Worm (Caenorhabditis elegans) whole organism, midembryonic: ENCODE results near the gene srd-45.

Experiments
- T22C8.4 ChIP-seq: fragments of 200-800 bp; sonication (Bioruptor generic); IDR thresholded peaks from 2 replicates; pipeline ENCODE4 v1.3.6; 2022; ENCODE audit warnings: missing genetic modification characterization, missing compliant biosample characterization
- cog-1 ChIP-seq: sonication (generic microtip); optimal IDR thresholded peaks from 2 replicates; lab custom pipeline; 2016; ENCODE audit warnings: missing genetic modification characterization, missing compliant biosample characterization
- flt-1 ChIP-seq: fragments of 200-800 bp; sonication (Bioruptor generic); IDR thresholded peaks from 2 replicates; pipeline ENCODE4 v1.3.6; 2022; ENCODE audit warnings: missing genetic modification characterization, missing compliant biosample characterization
- klf-2 ChIP-seq: fragments of 200-800 bp; sonication (Bioruptor generic); conservative IDR thresholded peaks from 2 replicates; pipeline ENCODE4 v1.3.6; 2022; ENCODE audit warnings: missing genetic modification reagents, missing genetic modification characterization, missing compliant biosample characterization
- med-1 ChIP-seq: sonication (generic microtip); optimal IDR thresholded peaks from 2 replicates; lab custom pipeline; 2017; ENCODE audit warnings: missing genetic modification characterization, mild to moderate bottlenecking, missing compliant biosample characterization, antibody characterized with exemption, missing genetic modification reagents; ENCODE audit not compliant: insufficient read depth
- ref-1 ChIP-seq: fragments of 200-800 bp; sonication (Bioruptor generic); conservative IDR thresholded peaks from 2 replicates; pipeline ENCODE4 v1.3.6; 2022; ENCODE audit warnings: missing genetic modification reagents, missing genetic modification characterization, missing compliant biosample characterization
- tab-1 ChIP-seq: fragments of 200-800 bp; sonication (Bioruptor generic); IDR thresholded peaks from 2 replicates; pipeline ENCODE4 v1.3.6; 2022; ENCODE audit warnings: missing genetic modification characterization, missing compliant biosample characterization
- ztf-23 ChIP-seq: fragments of 200-800 bp; sonication (Bioruptor generic); IDR thresholded peaks from 2 replicates; pipeline ENCODE4 v1.3.6; 2022; ENCODE audit warnings: missing genetic modification reagents, missing genetic modification characterization, missing compliant biosample characterization
- ztf-29 ChIP-seq: fragments of 200-800 bp; sonication (Bioruptor generic); IDR thresholded peaks from 2 replicates; pipeline ENCODE4 v1.3.6; 2022; ENCODE audit warnings: missing genetic modification reagents, missing genetic modification characterization, missing compliant biosample characterization

The srd-45 gene

ce11 chrX:12347822-12348221, 19.0 kb downstream of the srd-45 start:
- TF ChIP-seq ref-1 (GFP tag; lab: Robert Waterston, UW) (0 out of 2 replicates have a peak, but pooled peaks have one; percentile 21), flt-1 (no peak), T22C8.4 (GFP tag; lab: Robert Waterston, UW) (0 out of 2 replicates have a peak, but pooled peaks have one; percentile 19), tab-1 (GFP tag; lab: Robert Waterston, UW) (peak; percentile 73; the same call in 1 of the 2 replicates), cog-1 (tag; lab: Kevin White, UChicago) (no peak), klf-2 (GFP tag; lab: Robert Waterston, UW) (no peak; the same call in 1 of the 2 replicates), ztf-29 (GFP tag; lab: Robert Waterston, UW) (0 out of 2 replicates have a peak, but pooled peaks have one; percentile 31), ztf-23 (0 out of 2 replicates have a peak, but pooled peaks have one; percentile 7), med-1 (no peak)

DNA sequence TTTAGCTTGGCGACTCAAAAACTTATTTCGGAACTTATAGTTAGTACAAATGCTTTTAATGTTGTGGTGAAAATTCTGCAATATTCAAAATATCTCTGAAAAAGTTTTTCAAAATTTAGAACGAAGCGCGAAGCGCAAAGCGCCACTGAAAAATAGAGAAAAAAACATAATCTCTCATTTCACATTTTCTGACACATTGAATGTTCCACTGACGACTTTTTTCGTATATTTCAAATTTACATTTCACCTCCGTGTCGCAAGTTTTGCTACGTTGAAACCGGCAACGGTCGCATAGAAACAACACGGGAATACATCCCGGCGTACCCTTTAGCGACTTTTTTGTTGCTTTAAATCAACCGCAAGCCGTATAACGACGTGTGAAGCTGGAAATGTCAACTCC, 19.6 kb downstream of the srd-45 start, which contains the start of gene F42F12.14:
Gene F42F12.14 (plus strand): TSS at position 301 of the 400 bp plus-strand sequence.
- TF ChIP-seq flt-1 (no peak), med-1 (no peak), ztf-29 (GFP tag; lab: Robert Waterston, UW) (no peak), T22C8.4 (GFP tag; lab: Robert Waterston, UW) (no peak), ref-1 (GFP tag; lab: Robert Waterston, UW) (no peak), cog-1 (tag; lab: Kevin White, UChicago) (no peak), klf-2 (GFP tag; lab: Robert Waterston, UW) (no peak), ztf-23 (no peak), tab-1 (GFP tag; lab: Robert Waterston, UW) (no peak)

ce11 chrX:12350207-12350606, 21.4 kb downstream of the srd-45 start, which contains the start of gene F42F12.3:
Gene F42F12.3 (plus strand): TSS chrX:12350578.
- TF ChIP-seq tab-1 (GFP tag; lab: Robert Waterston, UW): no peak
- no peak for TF ChIP-seq ztf-23
- no peak for TF ChIP-seq med-1
- TF ChIP-seq flt-1: no peak
- TF ChIP-seq ztf-29 (GFP tag; lab: Robert Waterston, UW): no peak

- TF ChIP-seq ztf-29 (GFP tag; lab: Robert Waterston, UW) (no peak), flt-1 (no peak), ref-1 (GFP tag; lab: Robert Waterston, UW) (no peak), klf-2 (GFP tag; lab: Robert Waterston, UW) (no peak), med-1 (no peak), T22C8.4 (GFP tag; lab: Robert Waterston, UW) (no peak), tab-1 (GFP tag; lab: Robert Waterston, UW) (no peak), ztf-23 (no peak), cog-1 (tag; lab: Kevin White, UChicago) (no peak)
Measured at ce11 chrX:12352872-12353271, 24.1 kb downstream of the srd-45 start, which contains the start of gene F42F12.4. Gene F42F12.4 (minus strand): TSS chrX:12352947.

ce11 chrX:12356581-12356980, 27.8 kb downstream of the srd-45 start, which contains the start of gene nspc-12:
Gene nspc-12 (minus strand): TSS chrX:12356681.
- TF ChIP-seq ztf-29 (GFP tag; lab: Robert Waterston, UW): no peak
- TF ChIP-seq ztf-23: no peak
- TF ChIP-seq tab-1 (GFP tag; lab: Robert Waterston, UW): no peak
- TF ChIP-seq flt-1: no peak

DNA sequence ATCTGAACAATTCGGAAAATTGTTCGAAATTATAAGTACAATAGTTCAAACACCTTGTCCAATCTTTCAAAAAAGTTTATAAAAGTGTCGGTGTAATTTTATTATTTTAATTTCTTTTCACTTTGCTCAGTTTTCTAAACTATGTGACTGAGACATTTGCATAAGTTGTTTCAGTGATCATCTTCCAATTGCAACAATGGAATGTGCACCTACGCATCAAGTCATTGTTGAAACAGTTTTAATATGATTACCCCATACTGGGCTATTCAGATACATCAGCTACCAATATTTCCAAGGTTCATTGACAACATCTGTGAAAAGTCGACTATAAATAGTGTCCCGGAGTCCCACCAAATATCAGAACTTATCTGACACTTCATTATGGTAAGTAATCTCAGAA, 28.4 kb downstream of the srd-45 start, which contains the start of gene nspc-13:
Gene nspc-13 (plus strand): TSS at position 301 of the 400 bp plus-strand sequence.
- TF ChIP-seq ztf-23 (no peak), ref-1 (GFP tag; lab: Robert Waterston, UW) (no peak)

- TF ChIP-seq cog-1 (tag; lab: Kevin White, UChicago) (no peak), tab-1 (GFP tag; lab: Robert Waterston, UW) (no peak), med-1 (no peak), ztf-29 (GFP tag; lab: Robert Waterston, UW) (no peak), ref-1 (GFP tag; lab: Robert Waterston, UW) (no peak), klf-2 (GFP tag; lab: Robert Waterston, UW) (no peak), T22C8.4 (GFP tag; lab: Robert Waterston, UW) (no peak), ztf-23 (no peak), flt-1 (no peak)
Measured at ce11 chrX:12358957-12359356, 30.2 kb downstream of the srd-45 start, which contains the start of gene nspc-14. Gene nspc-14 (minus strand): TSS chrX:12359057.

DNA sequence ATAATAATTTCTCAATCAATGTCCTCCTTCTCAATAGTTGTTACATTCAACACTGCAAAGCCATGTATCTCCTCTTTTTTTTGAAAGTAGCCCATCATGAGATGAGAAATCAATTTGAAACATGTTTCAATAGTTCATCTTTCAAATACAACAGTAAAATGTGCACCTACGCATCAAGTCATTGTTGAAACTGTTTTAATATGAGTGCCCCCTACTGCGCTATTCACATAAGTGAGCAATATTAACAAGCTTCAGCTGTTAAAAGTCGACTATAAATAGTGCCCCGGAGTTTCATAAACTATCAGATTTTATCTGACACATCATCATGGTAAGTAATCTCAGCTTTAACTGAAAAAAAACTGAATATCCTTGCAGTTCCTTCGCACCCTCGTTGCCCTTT, 31.7 kb downstream of the srd-45 start, which contains the start of the genes nspc-15 and F19H6.6:
Gene nspc-15 (plus strand): TSS at position 301 of the 400 bp plus-strand sequence.
Gene F19H6.6 (plus strand): TSS at position 384 of the 400 bp plus-strand sequence.
- no peak for TF ChIP-seq T22C8.4 (GFP tag; lab: Robert Waterston, UW)
- no peak for TF ChIP-seq cog-1 (tag; lab: Kevin White, UChicago)
- TF ChIP-seq ztf-23: no peak
- TF ChIP-seq flt-1: no peak
- TF ChIP-seq ref-1 (GFP tag; lab: Robert Waterston, UW): no peak
- TF ChIP-seq klf-2 (GFP tag; lab: Robert Waterston, UW): no peak
- TF ChIP-seq ztf-29 (GFP tag; lab: Robert Waterston, UW): no peak
- no peak for TF ChIP-seq tab-1 (GFP tag; lab: Robert Waterston, UW)
- no peak for TF ChIP-seq med-1

ce11 chrX:12362951-12363486, 34.2 kb downstream of the srd-45 start:
- 0 out of 2 replicates have a peak, but pooled peaks have one; percentile 35 for TF ChIP-seq ztf-23
- no peak for TF ChIP-seq flt-1
- TF ChIP-seq T22C8.4 (GFP tag; lab: Robert Waterston, UW): peak; percentile 91
- TF ChIP-seq ref-1 (GFP tag; lab: Robert Waterston, UW): no peak
- TF ChIP-seq cog-1 (tag; lab: Kevin White, UChicago): peak; percentile 87
- peak; percentile 44; the same call in 1 of the 2 replicates for TF ChIP-seq klf-2 (GFP tag; lab: Robert Waterston, UW)
- TF ChIP-seq ztf-29 (GFP tag; lab: Robert Waterston, UW): no peak
- no peak for TF ChIP-seq tab-1 (GFP tag; lab: Robert Waterston, UW)
- TF ChIP-seq med-1: peak; percentile 12

- TF ChIP-seq ztf-23: no peak
- TF ChIP-seq flt-1: no peak
- no peak for TF ChIP-seq tab-1 (GFP tag; lab: Robert Waterston, UW)
- no peak for TF ChIP-seq T22C8.4 (GFP tag; lab: Robert Waterston, UW)
- no peak for TF ChIP-seq med-1
- TF ChIP-seq ztf-29 (GFP tag; lab: Robert Waterston, UW): no peak
- no peak for TF ChIP-seq ref-1 (GFP tag; lab: Robert Waterston, UW)
- TF ChIP-seq klf-2 (GFP tag; lab: Robert Waterston, UW): no peak
- TF ChIP-seq cog-1 (tag; lab: Kevin White, UChicago): no peak
Measured at ce11 chrX:12364804-12365203, 36.0 kb downstream of the srd-45 start, which contains the start of gene F19H6.5. Gene F19H6.5 (minus strand): TSS chrX:12364904.
